Fruit fly (Drosophila melanogaster) whole organism, wandering third instar larva: ENCODE measurements around the gene CG10341.

ENCODE experiments used
- Abd-B ChIP-seq: fragments of >200 bp; optimal IDR thresholded peaks from 2 replicates; lab custom pipeline; 2017; ENCODE audit warnings: missing biosample characterization, missing genetic modification characterization
- CG32264 ChIP-seq: fragments of 200-800 bp; sonication (Bioruptor generic); optimal IDR thresholded peaks from 2 replicates; lab custom pipeline; 2016; ENCODE audit warnings: missing biosample characterization, missing genetic modification characterization
- CG9705 ChIP-seq: fragments of 200-800 bp; sonication (Bioruptor generic); optimal IDR thresholded peaks from 2 replicates; lab custom pipeline; 2018; ENCODE audit warnings: missing biosample characterization, mild to moderate bottlenecking, missing genetic modification characterization
- Dfd ChIP-seq: fragments of >200 bp; optimal IDR thresholded peaks from 2 replicates; lab custom pipeline; 2017; ENCODE audit warnings: missing biosample characterization, missing genetic modification characterization
- Dif ChIP-seq: fragments of 200-275, 200-300 bp; sonication (Bioruptor generic); optimal IDR thresholded peaks from 2 replicates; lab custom pipeline; 2018; ENCODE audit warnings: missing biosample characterization, missing genetic modification characterization; ENCODE audit not compliant: partially characterized antibody
- GATAd ChIP-seq: sonication (Bioruptor generic); optimal IDR thresholded peaks from 2 replicates; lab custom pipeline; 2016; ENCODE audit warnings: missing biosample characterization, missing genetic modification characterization
- HLH106 ChIP-seq: fragments of 200-800 bp; optimal IDR thresholded peaks from 3 replicates; lab custom pipeline; 2019; ENCODE audit warnings: missing biosample characterization, mild to moderate bottlenecking, missing genetic modification characterization, moderate library complexity
- Hr78 ChIP-seq: fragments of >200 bp; optimal IDR thresholded peaks from 2 replicates; lab custom pipeline; 2017; ENCODE audit warnings: missing biosample characterization, missing genetic modification characterization
- Hr83 ChIP-seq: fragments of 200-300 bp; sonication (Bioruptor generic); optimal IDR thresholded peaks from 2 replicates; lab custom pipeline; 2016; ENCODE audit warnings: missing biosample characterization, mild to moderate bottlenecking, missing genetic modification characterization, moderate library complexity; ENCODE audit not compliant: poor library complexity, severe bottlenecking
- Jra ChIP-seq: sonication (Bioruptor generic); optimal IDR thresholded peaks from 2 replicates; lab custom pipeline; 2016; ENCODE audit warnings: missing biosample characterization, missing genetic modification characterization
- Mio ChIP-seq: sonication (Bioruptor generic); optimal IDR thresholded peaks from 2 replicates; lab custom pipeline; 2016; ENCODE audit warnings: missing biosample characterization, missing genetic modification characterization
- Myc ChIP-seq: fragments of >200 bp; optimal IDR thresholded peaks from 2 replicates; lab custom pipeline; 2017
- N ChIP-seq: fragments of >200 bp; optimal IDR thresholded peaks from 2 replicates; lab custom pipeline; 2018; ENCODE audit warnings: missing biosample characterization, missing external identifiers, missing genetic modification characterization
- OdsH ChIP-seq: fragments of 200-800 bp; sonication (Bioruptor generic); optimal IDR thresholded peaks from 2 replicates; lab custom pipeline; 2016; ENCODE audit warnings: missing biosample characterization, mild to moderate bottlenecking, missing genetic modification characterization
- Rel ChIP-seq, 2 experiments: fragments of 200-800 bp; sonication (Bioruptor generic) in 1 of 2; optimal IDR thresholded peaks; 2 replicates in 1 of 2; 3 replicates in 1 of 2; lab custom pipeline; 2016 to 2019; ENCODE audit warnings: mild to moderate bottlenecking in 2 of 2, missing biosample characterization in 2 of 2, missing genetic modification characterization in 2 of 2, moderate library complexity in 1 of 2
- Vsx2 ChIP-seq: fragments of 200-300, 225-300 bp; sonication (Bioruptor generic); optimal IDR thresholded peaks from 2 replicates; lab custom pipeline; 2018; ENCODE audit warnings: missing biosample characterization, missing genetic modification characterization; ENCODE audit not compliant: partially characterized antibody
- br ChIP-seq: fragments of 200-800 bp; sonication (Bioruptor generic); optimal IDR thresholded peaks from 2 replicates; lab custom pipeline; 2016; ENCODE audit warnings: missing biosample characterization, missing genetic modification characterization
- brk ChIP-seq: fragments of 200-800 bp; sonication (Bioruptor generic); optimal IDR thresholded peaks from 2 replicates; lab custom pipeline; 2016; ENCODE audit warnings: missing biosample characterization, mild to moderate bottlenecking, missing genetic modification characterization
- dl ChIP-seq, 2 experiments: fragments of 175-275, 200-275 bp in 1 of 2; fragments of 200-275 bp in 1 of 2; sonication (Bioruptor generic); optimal IDR thresholded peaks; lab custom pipeline; 2018; ENCODE audit warnings: mild to moderate bottlenecking in 2 of 2, missing biosample characterization in 2 of 2, missing genetic modification characterization in 2 of 2, moderate library complexity in 2 of 2; ENCODE audit not compliant: partially characterized antibody in 2 of 2, insufficient read depth in 1 of 2
- dmrt93B ChIP-seq: fragments of 200-800 bp; sonication (Bioruptor generic); optimal IDR thresholded peaks from 2 replicates; lab custom pipeline; 2018; ENCODE audit warnings: missing biosample characterization, mild to moderate bottlenecking, missing genetic modification characterization
- ey ChIP-seq: fragments of 200-800 bp; sonication (Bioruptor generic); optimal IDR thresholded peaks from 2 replicates; lab custom pipeline; 2016; ENCODE audit warnings: missing biosample characterization, missing genetic modification characterization
- foxo ChIP-seq, 2 experiments: fragments of 200-800 bp; sonication (Bioruptor generic); optimal IDR thresholded peaks; 2 replicates in 1 of 2; 3 replicates in 1 of 2; lab custom pipeline; 2016 to 2017; ENCODE audit warnings: missing biosample characterization in 2 of 2, missing genetic modification characterization in 2 of 2
- fru ChIP-seq: fragments of 200-800 bp; sonication (Bioruptor generic); optimal IDR thresholded peaks from 3 replicates; lab custom pipeline; 2016; ENCODE audit warnings: missing biosample characterization, mild to moderate bottlenecking, missing genetic modification characterization
- h ChIP-seq: fragments of 200-800 bp; sonication (Bioruptor generic); optimal IDR thresholded peaks from 3 replicates; lab custom pipeline; 2016; ENCODE audit warnings: missing biosample characterization, mild to moderate bottlenecking, missing genetic modification characterization
- jim ChIP-seq: fragments of 175-275, 200-325 bp; sonication (Bioruptor generic); optimal IDR thresholded peaks from 2 replicates; lab custom pipeline; 2016; ENCODE audit warnings: missing biosample characterization, mild to moderate bottlenecking, missing genetic modification characterization
- lola ChIP-seq: fragments of >200 bp; optimal IDR thresholded peaks from 2 replicates; lab custom pipeline; 2017; ENCODE audit warnings: missing biosample characterization, missing genetic modification characterization
- pan ChIP-seq: fragments of >200 bp; optimal IDR thresholded peaks from 2 replicates; lab custom pipeline; 2017
- psq ChIP-seq: fragments of 200-800 bp; sonication (Bioruptor generic); optimal IDR thresholded peaks from 3 replicates; lab custom pipeline; 2017; ENCODE audit warnings: missing biosample characterization, mild to moderate bottlenecking, missing genetic modification characterization, moderate library complexity
- rgr ChIP-seq: fragments of 200-800 bp; sonication (Bioruptor generic); optimal IDR thresholded peaks from 3 replicates; lab custom pipeline; 2016; ENCODE audit warnings: missing biosample characterization, mild to moderate bottlenecking, missing genetic modification characterization
- sage ChIP-seq: fragments of 200-800 bp; sonication (Bioruptor generic); optimal IDR thresholded peaks from 2 replicates; lab custom pipeline; 2016; ENCODE audit warnings: missing biosample characterization, mild to moderate bottlenecking, missing genetic modification characterization
- sv ChIP-seq: fragments of 200-800 bp; sonication (Bioruptor generic); optimal IDR thresholded peaks from 3 replicates; lab custom pipeline; 2016; ENCODE audit warnings: missing biosample characterization, missing genetic modification characterization
- tai ChIP-seq: sonication (Bioruptor generic); optimal IDR thresholded peaks from 2 replicates; lab custom pipeline; 2016; ENCODE audit warnings: missing biosample characterization, missing genetic modification characterization
- usp ChIP-seq: fragments of >200 bp; optimal IDR thresholded peaks from 2 replicates; lab custom pipeline; 2017; ENCODE audit warnings: missing biosample characterization, missing genetic modification characterization

CG10341 gene

dm6 chr2L:18714086-18714485, 15.6 kb downstream of the CG10341 start:
- TF ChIP-seq Mio: no peak
- no peak for TF ChIP-seq Jra
- no peak for TF ChIP-seq Hr83
- TF ChIP-seq h: no peak
- no peak for TF ChIP-seq Myc
- no peak for TF ChIP-seq br
- no peak for TF ChIP-seq OdsH (GFP tag; lab: Kevin White, UChicago)
- no peak for TF ChIP-seq Dfd (GFP tag; lab: Kevin White, UChicago)
- TF ChIP-seq lola (GFP tag; lab: Kevin White, UChicago): no peak
- no peak for TF ChIP-seq Dif (GFP tag; lab: Kevin White, UChicago)
- no peak for TF ChIP-seq fru
- TF ChIP-seq Abd-B (GFP tag; lab: Kevin White, UChicago): no peak
- TF ChIP-seq sage (GFP tag; lab: Kevin White, UChicago): no peak
- no peak for TF ChIP-seq Rel (GFP tag; optimal IDR thresholded peaks at IDR 0.05; lab: Kevin White, UChicago)
- TF ChIP-seq Rel (tag; optimal IDR thresholded peaks at IDR 0.05; lab: Kevin White, UChicago): no peak
- no peak for TF ChIP-seq tai (GFP tag; lab: Kevin White, UChicago)
- no peak for TF ChIP-seq GATAd (GFP tag; lab: Kevin White, UChicago)
- no peak for TF ChIP-seq Hr78 (GFP tag; lab: Kevin White, UChicago)
- TF ChIP-seq CG9705 (GFP tag; lab: Kevin White, UChicago): no peak
- no peak for TF ChIP-seq CG32264 (GFP tag; lab: Kevin White, UChicago)

dm6 chr2L:18717365-18718011, 19.0 kb downstream of the CG10341 start:
- no peak for TF ChIP-seq Jra
- TF ChIP-seq ey (GFP tag; lab: Kevin White, UChicago): no peak
- no peak for TF ChIP-seq OdsH (GFP tag; lab: Kevin White, UChicago)
- TF ChIP-seq Rel (GFP tag; optimal IDR thresholded peaks at IDR 0.05; lab: Kevin White, UChicago): no peak
- TF ChIP-seq Rel (tag; optimal IDR thresholded peaks at IDR 0.05; lab: Kevin White, UChicago): no peak
- no peak for TF ChIP-seq brk
- TF ChIP-seq, all 38 proteins: peak for 0

dm6 chr2L:18719583-18719982, 21.1 kb downstream of the CG10341 start:
- no peak for TF ChIP-seq Rel (GFP tag; optimal IDR thresholded peaks at IDR 0.05; lab: Kevin White, UChicago)
- TF ChIP-seq Rel (tag; optimal IDR thresholded peaks at IDR 0.05; lab: Kevin White, UChicago): no peak
- no peak for TF ChIP-seq h
- TF ChIP-seq dmrt93B: no peak
- no peak for TF ChIP-seq psq (GFP tag; lab: Kevin White, UChicago)
- TF ChIP-seq Hr83: no peak

DNA sequence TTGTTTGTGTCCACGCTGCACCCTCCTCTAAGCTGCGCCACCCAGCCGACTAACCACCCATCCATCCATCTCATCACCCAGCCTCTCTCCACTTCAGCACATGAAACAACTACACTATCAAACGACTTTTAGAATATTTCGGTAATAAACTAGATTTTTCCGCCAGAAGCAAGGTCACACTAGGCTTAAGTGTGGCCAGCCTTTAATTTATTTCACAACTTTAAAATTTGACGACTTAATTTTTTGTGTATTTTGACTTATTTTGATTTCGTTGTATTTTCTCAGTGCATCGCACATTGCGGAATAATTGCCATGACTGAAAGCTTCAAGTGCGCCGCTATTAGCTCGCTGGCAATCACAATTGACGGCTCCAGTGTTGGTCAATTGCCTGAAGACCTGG, 26.3 kb downstream of the CG10341 start:
- TF ChIP-seq Vsx2 (GFP tag; lab: Kevin White, UChicago) (no peak), tai (GFP tag; lab: Kevin White, UChicago) (no peak)

DNA sequence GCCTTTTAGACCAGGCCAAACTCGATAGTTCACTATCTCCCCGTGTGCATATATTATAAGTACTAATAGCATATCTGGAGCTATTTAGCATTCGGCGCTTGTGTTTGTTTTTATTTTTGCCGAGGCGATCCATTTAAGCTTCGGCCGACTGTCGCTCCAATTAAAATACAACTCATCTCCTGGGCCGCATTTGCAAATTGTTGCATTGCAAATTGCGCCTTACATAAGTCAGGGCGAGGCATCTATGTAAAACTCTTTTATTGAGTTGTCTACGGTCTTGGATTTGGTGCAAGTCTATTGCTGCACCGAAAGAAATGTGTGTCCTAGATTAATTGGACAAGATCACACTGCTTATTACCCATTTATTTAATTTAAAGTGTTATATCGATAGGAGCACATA, 29.5 kb downstream of the CG10341 start:
- TF ChIP-seq lola (GFP tag; lab: Kevin White, UChicago): no peak

dm6 chr2L:18732291-18732690, 33.8 kb downstream of the CG10341 start, which contains the start of gene CG10348:
CG10348 (minus strand) TSS chr2L:18732524.
- TF ChIP-seq Mio (no peak), br (no peak), sage (GFP tag; lab: Kevin White, UChicago) (no peak), Jra (no peak), dl (GFP tag; optimal IDR thresholded peaks at IDR 0.05; lab: Kevin White, UChicago; ENCODE audit: insufficient read depth in 1 of 2, partially characterized antibody in 2 of 2) (no peak), sv (no peak), CG32264 (GFP tag; lab: Kevin White, UChicago) (no peak), HLH106 (tag; lab: Kevin White, UChicago) (no peak), usp (GFP tag; lab: Kevin White, UChicago) (no peak), brk (no peak), N (GFP tag; lab: Kevin White, UChicago) (no peak), jim (no peak), Vsx2 (GFP tag; lab: Kevin White, UChicago) (no peak), rgr (GFP tag; lab: Kevin White, UChicago) (no peak), pan (lab: Kevin White, UChicago) (no peak), foxo (GFP tag; optimal IDR thresholded peaks at IDR 0.05; lab: Kevin White, UChicago) (no peak), ey (GFP tag; lab: Kevin White, UChicago) (no peak), GATAd (GFP tag; lab: Kevin White, UChicago) (no peak)
